Worm (Caenorhabditis elegans) whole organism, L4 larva: ENCODE measurements around the gene hlh-6.

Experiments
- F44E2.7 ChIP-seq: fragments of 200-800 bp; sonication (Bioruptor generic); IDR thresholded peaks from 2 replicates; pipeline ENCODE4 v2.1.2; 2022; ENCODE audit warnings: missing genetic modification characterization, missing compliant biosample characterization
- F49E8.2 ChIP-seq: sonication (generic microtip); optimal IDR thresholded peaks from 2 replicates; lab custom pipeline; 2016; ENCODE audit warnings: missing compliant biosample characterization, mild to moderate bottlenecking, missing genetic modification characterization, borderline replicate concordance
- T20F7.1 ChIP-seq: fragments of 200-800 bp; sonication (Bioruptor generic); optimal IDR thresholded peaks from 2 replicates; lab custom pipeline; 2018; ENCODE audit warnings: mild to moderate bottlenecking, missing genetic modification characterization, missing compliant biosample characterization
- Y48G9A.11 ChIP-seq: fragments of 200-800 bp; sonication (Bioruptor generic); IDR thresholded peaks from 2 replicates; pipeline ENCODE4 v1.3.6; 2022; ENCODE audit warnings: missing genetic modification reagents, missing genetic modification characterization, missing compliant biosample characterization
- ZK546.5 ChIP-seq, 2 experiments: sonication (generic microtip); optimal IDR thresholded peaks; 2 replicates each; lab custom pipeline; 2017; ENCODE audit warnings: missing biosample characterization in 2 of 2, missing genetic modification characterization in 2 of 2
- aha-1 ChIP-seq: fragments of 150-350 bp; peaks from one replicate; lab custom pipeline; 2014; ENCODE audit warnings: missing biosample characterization, missing genetic modification characterization
- aly-2 ChIP-seq: sonication (generic microtip); optimal IDR thresholded peaks from 2 replicates; lab custom pipeline; 2018; ENCODE audit warnings: missing biosample characterization, missing genetic modification characterization
- arid-1 ChIP-seq: fragments of 200-800 bp; sonication (Bioruptor generic); conservative IDR thresholded peaks from 2 replicates; pipeline ENCODE4 v1.3.6; 2022; ENCODE audit warnings: missing genetic modification reagents, missing genetic modification characterization, missing compliant biosample characterization
- ceh-20 ChIP-seq: fragments of 200-800 bp; sonication (Bioruptor generic); IDR thresholded peaks from 2 replicates; pipeline ENCODE4 v1.3.6; 2022; ENCODE audit warnings: missing genetic modification reagents, missing genetic modification characterization, missing compliant biosample characterization
- ceh-62 ChIP-seq: sonication (generic microtip); optimal IDR thresholded peaks from 2 replicates; lab custom pipeline; 2017; ENCODE audit warnings: missing biosample characterization, missing genetic modification characterization
- ceh-82 ChIP-seq: sonication (generic microtip); optimal IDR thresholded peaks from 2 replicates; lab custom pipeline; 2017; ENCODE audit warnings: missing biosample characterization, missing genetic modification characterization
- cey-2 ChIP-seq: sonication (generic microtip); optimal IDR thresholded peaks from 3 replicates; lab custom pipeline; 2017; ENCODE audit warnings: missing genetic modification characterization, mild to moderate bottlenecking, missing compliant biosample characterization, antibody characterized with exemption, borderline replicate concordance; ENCODE audit not compliant: insufficient read depth
- daf-12 ChIP-seq: fragments of 150-350 bp; optimal IDR thresholded peaks from 2 replicates; lab custom pipeline; 2014; ENCODE audit warnings: missing biosample characterization, missing genetic modification reagents, missing genetic modification characterization
- daf-16 ChIP-seq, 3 experiments: sonication (generic microtip); optimal IDR thresholded peaks; 2 replicates each; lab custom pipeline; 2016 to 2017; ENCODE audit warnings: missing genetic modification characterization in 3 of 3, missing genetic modification reagents in 3 of 3, mild to moderate bottlenecking in 2 of 3, missing compliant biosample characterization in 2 of 3, missing biosample characterization in 1 of 3, moderate library complexity in 1 of 3
- dmd-8 ChIP-seq: fragments of 200-800 bp; sonication (Bioruptor generic); IDR thresholded peaks from 2 replicates; pipeline ENCODE4 v1.3.6; 2022; ENCODE audit warnings: missing genetic modification characterization, missing compliant biosample characterization
- dpl-1 ChIP-seq: fragments of 150-350 bp; optimal IDR thresholded peaks from 2 replicates; lab custom pipeline; 2014; ENCODE audit warnings: missing biosample characterization, missing genetic modification reagents, missing genetic modification characterization
- duxl-1 ChIP-seq: sonication (generic microtip); optimal IDR thresholded peaks from 2 replicates; lab custom pipeline; 2016; ENCODE audit warnings: mild to moderate bottlenecking, missing genetic modification characterization, moderate library complexity, missing compliant biosample characterization; ENCODE audit not compliant: poor library complexity
- dve-1 ChIP-seq: sonication (generic microtip); optimal IDR thresholded peaks from 2 replicates; lab custom pipeline; 2017; ENCODE audit warnings: antibody characterized with exemption, mild to moderate bottlenecking, missing genetic modification characterization, missing compliant biosample characterization; ENCODE audit not compliant: insufficient read depth
- fkh-10 ChIP-seq: fragments of 150-350 bp; optimal IDR thresholded peaks from 2 replicates; lab custom pipeline; 2014; ENCODE audit warnings: missing biosample characterization, missing genetic modification reagents, missing genetic modification characterization
- hif-1 ChIP-seq, 2 experiments: sonication (generic microtip); optimal IDR thresholded peaks; 2 replicates each; lab custom pipeline; 2016 to 2017; ENCODE audit warnings: missing compliant biosample characterization in 2 of 2, missing genetic modification characterization in 2 of 2, missing genetic modification reagents in 2 of 2, missing genotype in 2 of 2, mild to moderate bottlenecking in 1 of 2
- hlh-30 ChIP-seq: sonication (generic microtip); optimal IDR thresholded peaks from 2 replicates; lab custom pipeline; 2017; ENCODE audit warnings: antibody characterized with exemption, mild to moderate bottlenecking, missing genetic modification characterization, missing compliant biosample characterization; ENCODE audit not compliant: insufficient read depth
- hmg-1.1 ChIP-seq: fragments of 200-800 bp; sonication (Bioruptor generic); IDR thresholded peaks from 2 replicates; pipeline ENCODE4 v1.3.6; 2022; ENCODE audit warnings: missing genetic modification reagents, missing genetic modification characterization, missing compliant biosample characterization
- lim-7 ChIP-seq: fragments of 200-800 bp; sonication (Bioruptor generic); IDR thresholded peaks from 2 replicates; pipeline ENCODE4 v1.3.6; 2022; ENCODE audit warnings: missing genetic modification characterization, missing compliant biosample characterization
- lin-13 ChIP-seq: fragments of 150-350 bp; optimal IDR thresholded peaks from 2 replicates; lab custom pipeline; 2014; ENCODE audit warnings: missing biosample characterization, missing genetic modification reagents, missing genetic modification characterization
- lsy-2 ChIP-seq, 2 experiments: fragments of 150-350 bp in 1 of 2; sonication (generic microtip) in 1 of 2; optimal IDR thresholded peaks; 2 replicates each; lab custom pipeline; 2014 to 2017; ENCODE audit warnings: missing biosample characterization in 2 of 2, missing genetic modification characterization in 2 of 2
- mdl-1 ChIP-seq, 2 experiments: fragments of 150-350 bp in 1 of 2; sonication (generic microtip) in 1 of 2; optimal IDR thresholded peaks; 2 replicates each; lab custom pipeline; 2014 to 2017; ENCODE audit warnings: missing biosample characterization in 2 of 2, missing genetic modification characterization in 2 of 2
- mdt-29 ChIP-seq: fragments of 200-800 bp; sonication (Bioruptor generic); IDR thresholded peaks from 2 replicates; pipeline ENCODE4 v1.3.6; 2022; ENCODE audit warnings: missing genetic modification reagents, missing genetic modification characterization, missing compliant biosample characterization
- mxl-2 ChIP-seq: fragments of 200-800 bp; sonication (Bioruptor generic); conservative IDR thresholded peaks from 2 replicates; pipeline ENCODE4 v1.3.6; 2022; ENCODE audit warnings: missing genetic modification reagents, missing genetic modification characterization, missing compliant biosample characterization
- mxl-3 ChIP-seq: fragments of 200-800 bp; sonication (Bioruptor generic); optimal IDR thresholded peaks from 2 replicates; lab custom pipeline; 2018; ENCODE audit warnings: mild to moderate bottlenecking, missing genetic modification characterization, missing compliant biosample characterization
- nhr-10 ChIP-seq: fragments of 150-350 bp; optimal IDR thresholded peaks from 2 replicates; lab custom pipeline; 2014; ENCODE audit warnings: missing biosample characterization, missing genetic modification characterization
- nhr-102 ChIP-seq: sonication (generic microtip); optimal IDR thresholded peaks from 2 replicates; lab custom pipeline; 2016; ENCODE audit warnings: mild to moderate bottlenecking, missing genetic modification characterization, moderate library complexity, missing compliant biosample characterization
- nhr-11 ChIP-seq: fragments of 150-350 bp; optimal IDR thresholded peaks from 2 replicates; lab custom pipeline; 2014; ENCODE audit warnings: missing biosample characterization, missing genetic modification characterization
- nhr-111 ChIP-seq: fragments of 200-800 bp; sonication (Bioruptor generic); optimal IDR thresholded peaks from 2 replicates; lab custom pipeline; 2018; ENCODE audit warnings: mild to moderate bottlenecking, missing genetic modification characterization, missing compliant biosample characterization
- nhr-28 ChIP-seq: fragments of 150-350 bp; optimal IDR thresholded peaks from 2 replicates; lab custom pipeline; 2014; ENCODE audit warnings: missing biosample characterization, missing genetic modification characterization
- nhr-48 ChIP-seq: sonication (generic microtip); optimal IDR thresholded peaks from 2 replicates; lab custom pipeline; 2016; ENCODE audit warnings: mild to moderate bottlenecking, missing genetic modification characterization, missing compliant biosample characterization
- pha-4 ChIP-seq, 2 experiments: fragments of 150-350 bp in 1 of 2; fragments of 200-800 bp in 1 of 2; sonication (Bioruptor generic) in 1 of 2; IDR thresholded peaks in 1 of 2; optimal IDR thresholded peaks in 1 of 2; 2 replicates each; pipeline versions ENCODE4 v1.3.6 to Lab custom; 2014 to 2022; ENCODE audit warnings: missing genetic modification characterization in 2 of 2, missing genetic modification reagents in 2 of 2, missing biosample characterization in 1 of 2, missing compliant biosample characterization in 1 of 2
- rbr-2 ChIP-seq: sonication (generic microtip); optimal IDR thresholded peaks from 2 replicates; lab custom pipeline; 2016; ENCODE audit warnings: missing genotype, missing genetic modification characterization, missing compliant biosample characterization
- sdz-12 ChIP-seq: fragments of 200-800 bp; sonication (Bioruptor generic); optimal IDR thresholded peaks from 2 replicates; lab custom pipeline; 2018; ENCODE audit warnings: mild to moderate bottlenecking, missing genetic modification characterization, missing compliant biosample characterization
- snpc-4 ChIP-seq: fragments of 150-350 bp; optimal IDR thresholded peaks from 2 replicates; lab custom pipeline; 2014; ENCODE audit warnings: missing biosample characterization, missing genetic modification characterization
- spr-1 ChIP-seq: sonication (generic microtip); optimal IDR thresholded peaks from 2 replicates; lab custom pipeline; 2016; ENCODE audit warnings: mild to moderate bottlenecking, missing genetic modification characterization, missing compliant biosample characterization
- spr-3 ChIP-seq: fragments of 200-800 bp; sonication (Bioruptor generic); optimal IDR thresholded peaks from 2 replicates; lab custom pipeline; 2018; ENCODE audit warnings: mild to moderate bottlenecking, missing genetic modification characterization, missing compliant biosample characterization
- tag-97 ChIP-seq: fragments of 200-800 bp; sonication (Bioruptor generic); IDR thresholded peaks from 2 replicates; pipeline ENCODE4 v1.3.6; 2022; ENCODE audit warnings: missing genetic modification characterization, missing compliant biosample characterization
- unc-130 ChIP-seq: sonication (generic microtip); optimal IDR thresholded peaks from 2 replicates; lab custom pipeline; 2016; ENCODE audit warnings: missing genetic modification reagents, missing genetic modification characterization, missing compliant biosample characterization
- zfp-2 ChIP-seq: sonication (generic microtip); optimal IDR thresholded peaks from 2 replicates; lab custom pipeline; 2016; ENCODE audit warnings: mild to moderate bottlenecking, missing genetic modification characterization, missing compliant biosample characterization
- ztf-11 ChIP-seq: fragments of 150-350 bp; optimal IDR thresholded peaks from 2 replicates; lab custom pipeline; 2014; ENCODE audit warnings: missing biosample characterization, missing genetic modification characterization
- ztf-7 ChIP-seq: fragments of 150-350 bp; optimal IDR thresholded peaks from 2 replicates; lab custom pipeline; 2014; ENCODE audit warnings: missing biosample characterization, missing genetic modification characterization

hlh-6 gene

DNA sequence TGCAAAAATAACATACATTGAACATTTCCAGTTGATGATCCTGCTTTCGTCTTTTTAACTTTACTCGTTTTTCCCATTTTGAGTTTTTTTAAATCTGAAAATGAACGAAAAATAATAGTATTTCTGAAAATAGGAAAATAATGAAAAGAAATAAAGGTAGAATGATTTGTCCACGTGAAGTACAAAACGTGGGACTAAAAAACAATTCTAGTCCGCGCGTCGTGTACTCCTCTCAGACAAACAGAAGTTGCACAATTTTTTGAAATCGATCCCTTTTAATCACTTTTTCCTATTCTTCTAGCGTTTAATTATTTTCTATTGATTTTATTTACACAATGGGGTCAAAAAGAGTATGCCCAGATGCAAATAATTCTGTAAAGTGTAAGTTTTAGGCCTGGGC is 23.6 kb downstream of the hlh-6 start, which contains the start of the genes E02H1.1 and tag-124 (continued):
- TF ChIP-seq nhr-48 (tag; lab: Kevin White, UChicago) (peak; percentile 33), dve-1 (peak; percentile 66), pha-4 (GFP tag; IDR thresholded peaks at IDR 0.05; lab: Robert Waterston, UW) (0 out of 2 replicates have a peak, but pooled peaks have one; percentile 9), pha-4 (tag; optimal IDR thresholded peaks at IDR 0.05; lab: Kevin White, UChicago) (peak; percentile 49), ceh-20 (GFP tag; lab: Robert Waterston, UW) (peak; percentile 49; the same call in 1 of the 2 replicates), ceh-82 (tag; lab: Kevin White, UChicago) (no peak), mxl-2 (no peak), lsy-2 (tag; optimal IDR thresholded peaks at IDR 0.05; lab: Kevin White, UChicago) (peak in 1 of 2 experiments; percentile 89), zfp-2 (tag; lab: Kevin White, UChicago) (no peak), F49E8.2 (tag; lab: Kevin White, UChicago) (peak; percentile 45), snpc-4 (no peak), F44E2.7 (GFP tag; lab: Robert Waterston, UW) (no peak), dpl-1 (GFP tag; lab: Kevin White, UChicago) (peak; percentile 79), unc-130 (GFP tag; lab: Kevin White, UChicago) (peak; percentile 84), mxl-3 (GFP tag; lab: Kevin White, UChicago) (peak; percentile 32), hmg-1.1 (GFP tag; lab: Robert Waterston, UW) (peak; percentile 62), hlh-30 (peak; percentile 42), T20F7.1 (GFP tag; lab: Kevin White, UChicago) (peak; percentile 82)

DNA sequence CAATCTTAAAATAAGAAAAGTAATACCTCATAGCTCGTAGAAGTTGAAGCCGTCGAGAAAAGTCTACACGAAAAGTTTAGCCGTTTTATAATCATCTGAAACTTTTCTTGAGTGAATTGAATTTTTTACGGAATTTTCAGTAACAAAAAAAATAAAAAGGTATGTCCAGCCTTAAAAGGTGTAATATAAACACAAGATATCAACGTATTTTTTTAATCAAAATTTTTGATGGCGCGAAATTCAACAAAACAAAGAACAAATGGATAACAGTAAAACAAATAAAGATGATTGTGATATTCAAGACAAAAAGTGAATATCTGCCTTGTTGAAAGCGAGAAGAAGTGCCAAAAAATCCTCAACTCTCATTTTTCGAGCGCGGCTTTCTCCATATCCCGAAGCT is 25.0 kb downstream of the hlh-6 start, which contains the start of gene eral-1:
Gene eral-1 (minus strand): TSS at position 101 of the 400 bp plus-strand sequence.
- TF ChIP-seq rbr-2 (tag; lab: Kevin White, UChicago) (no peak), nhr-102 (tag; lab: Kevin White, UChicago) (no peak), sdz-12 (GFP tag; lab: Kevin White, UChicago) (no peak), nhr-11 (tag; lab: Kevin White, UChicago) (no peak), spr-1 (tag; lab: Kevin White, UChicago) (no peak), lin-13 (GFP tag; lab: Kevin White, UChicago) (no peak), tag-97 (GFP tag; lab: Robert Waterston, UW) (no peak), aly-2 (no peak), mdt-29 (GFP tag; lab: Robert Waterston, UW) (no peak), nhr-111 (GFP tag; lab: Kevin White, UChicago) (no peak), zfp-2 (tag; lab: Kevin White, UChicago) (no peak), snpc-4 (no peak), ztf-11 (tag; lab: Kevin White, UChicago) (no peak), aha-1 (tag; lab: Kevin White, UChicago) (no peak), duxl-1 (tag; lab: Kevin White, UChicago) (no peak)

DNA sequence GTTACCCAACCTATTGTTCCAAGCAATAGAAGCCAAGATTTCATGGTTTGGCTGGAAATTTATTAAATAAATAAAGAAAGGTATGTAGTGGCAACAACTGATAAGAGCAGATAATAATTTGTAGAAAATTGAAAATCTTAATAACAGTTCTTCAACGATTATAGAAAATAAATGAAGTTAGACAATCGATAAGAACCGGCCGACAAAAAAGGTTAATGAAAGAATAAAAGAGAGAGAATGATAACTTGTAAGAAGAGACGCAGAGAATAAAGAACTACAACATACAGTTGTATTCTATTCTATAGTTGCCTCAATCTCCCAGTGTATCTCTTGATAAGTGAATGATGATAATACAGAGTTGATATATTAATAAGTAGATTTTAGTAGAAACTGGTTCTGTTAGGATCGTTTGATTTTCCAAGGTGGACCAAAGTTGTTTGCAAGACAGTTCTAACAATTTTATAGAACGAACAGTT is 27.9 kb downstream of the hlh-6 start, which contains the start of gene ugt-58:
Gene ugt-58 (minus strand): TSS at position 51 of the 476 bp plus-strand sequence.
- TF ChIP-seq mdt-29 (GFP tag; lab: Robert Waterston, UW) (no peak), sdz-12 (GFP tag; lab: Kevin White, UChicago) (no peak), hif-1 (tag; optimal IDR thresholded peaks at IDR 0.05; lab: Kevin White, UChicago) (no peak), ztf-7 (tag; lab: Kevin White, UChicago) (no peak), dmd-8 (GFP tag; lab: Robert Waterston, UW) (no peak), daf-16 (GFP tag; optimal IDR thresholded peaks at IDR 0.05; lab: Kevin White, UChicago) (no peak), daf-16 (tag; optimal IDR thresholded peaks at IDR 0.05; lab: Kevin White, UChicago) (peak; percentile 60), spr-3 (GFP tag; lab: Kevin White, UChicago) (no peak), daf-12 (tag; lab: Kevin White, UChicago) (no peak), nhr-10 (tag; lab: Kevin White, UChicago) (peak; percentile 8), aha-1 (tag; lab: Kevin White, UChicago) (no peak), lim-7 (no peak), cey-2 (tag; lab: Kevin White, UChicago) (peak; percentile 43), mdl-1 (tag; optimal IDR thresholded peaks at IDR 0.05; lab: Kevin White, UChicago) (no peak), nhr-102 (tag; lab: Kevin White, UChicago) (no peak), dve-1 (peak; percentile 66), ceh-62 (tag; lab: Kevin White, UChicago) (no peak), arid-1 (GFP tag; lab: Robert Waterston, UW) (no peak), fkh-10 (GFP tag; lab: Kevin White, UChicago) (no peak), ZK546.5 (tag; optimal IDR thresholded peaks at IDR 0.05; lab: Kevin White, UChicago) (no peak), ztf-11 (tag; lab: Kevin White, UChicago) (no peak), Y48G9A.11 (GFP tag; lab: Robert Waterston, UW) (no peak), nhr-28 (tag; lab: Kevin White, UChicago) (peak; percentile 100)
